Fruit fly (Drosophila melanogaster) Kc167 (cell line): Measurements from ENCODE around the gene Hmgcl.

Source experiments
- Myc ChIP-seq: fragments of >200 bp; optimal IDR thresholded peaks from 2 replicates; lab custom pipeline; 2017; ENCODE audit warnings: missing external identifiers
- Sin3A ChIP-seq: fragments of >200 bp; optimal IDR thresholded peaks from 2 replicates; lab custom pipeline; 2018; ENCODE audit warnings: missing external identifiers
- h ChIP-seq: fragments of >200 bp; optimal IDR thresholded peaks from 3 replicates; lab custom pipeline; 2018; ENCODE audit warnings: missing external identifiers
- insv ChIP-seq: fragments of >200 bp; optimal IDR thresholded peaks from 3 replicates; lab custom pipeline; 2018; ENCODE audit warnings: missing external identifiers
- psq ChIP-seq: fragments of >200 bp; optimal IDR thresholded peaks from 2 replicates; lab custom pipeline; 2017; ENCODE audit warnings: missing external identifiers
- ttk ChIP-seq: sonication (Bioruptor generic); optimal IDR thresholded peaks from 2 replicates; lab custom pipeline; 2017; ENCODE audit warnings: missing external identifiers

dm6 chr2L:6921360-6922090, 38.7 kb upstream of the Hmgcl start:
- TF ChIP-seq insv (no peak), Myc (lab: Kevin White, UChicago) (no peak), Sin3A (lab: Kevin White, UChicago) (no peak), h (lab: Kevin White, UChicago) (no peak), psq (lab: Kevin White, UChicago) (no peak), ttk (lab: Kevin White, UChicago) (no peak)
